Worm (Caenorhabditis elegans): Measurements from ENCODE around the gene C17H12.2.

- TF ChIP-seq unc-62 (GFP tag; optimal IDR thresholded peaks at IDR 0.05): no peak
- TF ChIP-seq snpc-4 (GFP tag; optimal IDR thresholded peaks at IDR 0.05): no peak
- TF ChIP-seq snpc-4 (tag; optimal IDR thresholded peaks at IDR 0.05): no peak
These were observed 34.3 kb upstream of the C17H12.2 start, which contains the start of gene H20E11.3 for ce11 chrIV:6824622-6825021.
